Fruit fly (Drosophila melanogaster) whole organism, pupa: Measurements from ENCODE around the gene Cpr65Av.

ENCODE experiments used
- CG12605 ChIP-seq: fragments of 200-800 bp; sonication (Bioruptor generic); IDR thresholded peaks from 2 replicates; pipeline ENCODE4 v1.3.6; 2022; ENCODE audit warnings: missing biosample characterization, missing genetic modification characterization
- CG14655 ChIP-seq: fragments of 200-800 bp; sonication (Bioruptor generic); optimal IDR thresholded peaks from 3 replicates; lab custom pipeline; 2017; ENCODE audit warnings: mild to moderate bottlenecking, missing biosample characterization, missing genetic modification reagents, missing genetic modification characterization
- CG4496 ChIP-seq: fragments of 200-800 bp; sonication (Bioruptor generic); IDR thresholded peaks from 3 replicates; pipeline ENCODE4 v1.3.6; 2022; ENCODE audit warnings: missing biosample characterization, missing genetic modification characterization
- CG8159 ChIP-seq: fragments of 200-800 bp; sonication (Bioruptor generic); optimal IDR thresholded peaks from 3 replicates; lab custom pipeline; 2018; ENCODE audit warnings: missing biosample characterization, mild to moderate bottlenecking, missing genetic modification characterization, moderate library complexity
- CG9948 ChIP-seq: fragments of 200-800 bp; sonication (Bioruptor generic); optimal IDR thresholded peaks from 2 replicates; lab custom pipeline; 2018; ENCODE audit warnings: missing biosample characterization, mild to moderate bottlenecking, missing genetic modification characterization, moderate library complexity
- D1 ChIP-seq: fragments of 200-800 bp; sonication (Bioruptor generic); optimal IDR thresholded peaks from 2 replicates; lab custom pipeline; 2018; ENCODE audit warnings: missing biosample characterization, mild to moderate bottlenecking, missing genetic modification characterization, moderate library complexity
- EcR ChIP-seq: fragments of 200-800 bp; sonication (Bioruptor generic); optimal IDR thresholded peaks from 3 replicates; lab custom pipeline; 2019; ENCODE audit warnings: missing biosample characterization, missing genetic modification characterization, mild to moderate bottlenecking, moderate library complexity, missing genetic modification reagents
- Ets98B ChIP-seq: fragments of 200-800 bp; sonication (Bioruptor generic); IDR thresholded peaks from 2 replicates; pipeline ENCODE4 v1.3.6; 2022; ENCODE audit warnings: missing biosample characterization, missing genetic modification characterization
- Pif1B ChIP-seq: fragments of 200-800 bp; sonication (Bioruptor generic); optimal IDR thresholded peaks from 3 replicates; lab custom pipeline; 2016; ENCODE audit warnings: missing biosample characterization, missing genetic modification characterization
- Snoo ChIP-seq: fragments of 200-800 bp; sonication (Bioruptor generic); optimal IDR thresholded peaks from 3 replicates; lab custom pipeline; 2017; ENCODE audit warnings: missing biosample characterization, mild to moderate bottlenecking, missing genetic modification characterization, inconsistent platforms
- fd96Ca ChIP-seq: fragments of 200-800 bp; sonication (Bioruptor generic); IDR thresholded peaks from 3 replicates; pipeline ENCODE4 v1.3.6; 2022; ENCODE audit warnings: missing biosample characterization, missing genetic modification characterization
- rn ChIP-seq: fragments of 200-800 bp; sonication (Bioruptor generic); IDR thresholded peaks from 2 replicates; pipeline ENCODE4 v1.3.6; 2022; ENCODE audit warnings: missing biosample characterization, missing genetic modification characterization

dm6 chr3L:6139924-6140574 lies at the start of gene Cpr65Av:
- no peak for TF ChIP-seq Snoo (tag; lab: Kevin White, UChicago)
- no peak for TF ChIP-seq fd96Ca (GFP tag; lab: Robert Waterston, UW)
- no peak for TF ChIP-seq Pif1B (GFP tag; lab: Kevin White, UChicago)
- no peak for TF ChIP-seq CG14655 (GFP tag; lab: Kevin White, UChicago)
- no peak for TF ChIP-seq CG9948 (tag; lab: Kevin White, UChicago)
- no peak for TF ChIP-seq EcR (GFP tag; lab: Kevin White, UChicago)
- no peak for TF ChIP-seq D1
- no peak for TF ChIP-seq rn (GFP tag; lab: Robert Waterston, UW)
- TF ChIP-seq Ets98B (GFP tag; lab: Robert Waterston, UW): no peak
- TF ChIP-seq CG4496 (GFP tag; lab: Robert Waterston, UW): no peak
- TF ChIP-seq CG12605 (GFP tag; lab: Robert Waterston, UW): no peak
- TF ChIP-seq CG8159: no peak
